Worm (Caenorhabditis elegans) whole organism, early embryonic: ENCODE measurements around the gene F41E7.9.

Experiments
- B0310.2 ChIP-seq: sonication (generic microtip); optimal IDR thresholded peaks from 2 replicates; lab custom pipeline; 2016; ENCODE audit warnings: mild to moderate bottlenecking, missing genetic modification characterization, missing compliant biosample characterization
- F13C5.2 ChIP-seq: sonication (generic microtip); optimal IDR thresholded peaks from 2 replicates; lab custom pipeline; 2017; ENCODE audit warnings: mild to moderate bottlenecking, missing genetic modification characterization, inconsistent platforms, missing compliant biosample characterization
- aly-1 ChIP-seq: sonication (generic microtip); optimal IDR thresholded peaks from 2 replicates; lab custom pipeline; 2016; ENCODE audit warnings: missing genetic modification characterization, missing compliant biosample characterization
- ama-1 ChIP-seq: fragments of 150-350 bp; optimal IDR thresholded peaks from 2 replicates; lab custom pipeline; 2014
- ceh-13 ChIP-seq: fragments of 200-800 bp; sonication (Bioruptor generic); optimal IDR thresholded peaks from 2 replicates; lab custom pipeline; 2018; ENCODE audit warnings: mild to moderate bottlenecking, missing genetic modification characterization, missing compliant biosample characterization
- ceh-36 ChIP-seq: sonication (generic microtip); optimal IDR thresholded peaks from 2 replicates; lab custom pipeline; 2016; ENCODE audit warnings: missing genetic modification characterization, inconsistent platforms, missing compliant biosample characterization
- flt-1 ChIP-seq: fragments of 200-800 bp; sonication (Bioruptor generic); IDR thresholded peaks from 2 replicates; pipeline ENCODE4 v1.3.6; 2022; ENCODE audit warnings: missing genetic modification characterization, missing compliant biosample characterization
- hmbx-1 ChIP-seq: sonication (generic microtip); optimal IDR thresholded peaks from 2 replicates; lab custom pipeline; 2016; ENCODE audit warnings: mild to moderate bottlenecking, missing genetic modification characterization, missing compliant biosample characterization
- hnd-1 ChIP-seq: sonication (generic microtip); optimal IDR thresholded peaks from 2 replicates; lab custom pipeline; 2016; ENCODE audit warnings: missing genetic modification characterization, missing compliant biosample characterization
- tbx-37 ChIP-seq: fragments of 200-800 bp; sonication (Bioruptor generic); conservative IDR thresholded peaks from 2 replicates; pipeline ENCODE4 v1.3.6; 2022; ENCODE audit warnings: missing genetic modification reagents, missing genetic modification characterization, missing compliant biosample characterization

- TF ChIP-seq B0310.2 (tag; lab: Kevin White, UChicago) (no peak), ceh-36 (tag; lab: Kevin White, UChicago) (no peak), ceh-13 (GFP tag; lab: Kevin White, UChicago) (no peak), ama-1 (lab: Kevin White, UChicago) (no peak), hmbx-1 (tag; lab: Kevin White, UChicago) (no peak), hnd-1 (tag; lab: Kevin White, UChicago) (no peak), aly-1 (tag; lab: Kevin White, UChicago) (no peak), F13C5.2 (no peak), flt-1 (GFP tag; lab: Robert Waterston, UW) (no peak), tbx-37 (GFP tag; lab: Robert Waterston, UW) (no peak)
Measured at ce11 chrX:10355650-10356049, 39.8 kb upstream of the F41E7.9 start, which contains the start of gene R07E3.7.
